Fruit fly (Drosophila melanogaster): ENCODE data around the gene alpha-Est10.

The alpha-Est10 gene

DNA sequence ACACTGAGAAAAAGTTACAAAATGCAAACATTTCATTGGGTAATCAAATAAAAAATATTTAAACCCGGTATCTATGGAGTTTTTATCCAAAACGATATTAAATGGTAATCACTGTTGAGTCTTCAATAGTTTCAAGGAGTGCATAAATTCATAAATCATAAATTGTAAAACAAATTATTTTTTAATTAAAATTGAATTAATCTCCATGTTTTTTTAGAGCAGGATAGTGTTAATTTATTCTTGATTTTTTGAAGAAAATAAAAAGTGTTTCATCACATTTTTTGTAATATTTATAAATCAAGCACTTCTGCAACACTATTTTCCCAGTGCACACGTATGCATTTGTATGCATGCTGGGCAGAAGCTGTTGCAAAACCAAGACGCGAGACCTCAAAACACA lies 2.8 kb downstream of the alpha-Est10 start (continued):
- TF ChIP-seq lab (GFP tag; optimal IDR thresholded peaks at IDR 0.05) = peak; percentile 4
- peak; percentile 70 for TF ChIP-seq az2 (GFP tag; optimal IDR thresholded peaks at IDR 0.05)
- TF ChIP-seq CG14860 (GFP tag; IDR thresholded peaks at IDR 0.05; ENCODE audit: partially characterized antibody) = no peak
- TF ChIP-seq CG8290 (GFP tag; optimal IDR thresholded peaks at IDR 0.05) = no peak
- TF ChIP-seq CG8290 (tag; optimal IDR thresholded peaks at IDR 0.05) = no peak
- TF ChIP-seq Ptx1 (GFP tag; IDR thresholded peaks at IDR 0.05) = peak; percentile 66
- no peak for TF ChIP-seq kay (GFP tag; optimal IDR thresholded peaks at IDR 0.05)
- peak; percentile 44 for TF ChIP-seq row (GFP tag; IDR thresholded peaks at IDR 0.05)
- TF ChIP-seq zfh1 (GFP tag; IDR thresholded peaks at IDR 0.05) = no peak
- peak; percentile 31 for TF ChIP-seq Chrac-16 (GFP tag; optimal IDR thresholded peaks at IDR 0.05)
- TF ChIP-seq CG8388 (GFP tag; optimal IDR thresholded peaks at IDR 0.05) = peak; percentile 66
- peak; percentile 36; the same call in 1 of the 2 replicates for TF ChIP-seq lmd (GFP tag; IDR thresholded peaks at IDR 0.05)
- no peak for TF ChIP-seq btn (GFP tag; optimal IDR thresholded peaks at IDR 0.05)
- no peak for TF ChIP-seq unc-4 (GFP tag; IDR thresholded peaks at IDR 0.05; ENCODE audit: partially characterized antibody)
- no peak for TF ChIP-seq trh (GFP tag; optimal IDR thresholded peaks at IDR 0.05)
- peak; percentile 56 for TF ChIP-seq PHDP (tag; optimal IDR thresholded peaks at IDR 0.05)
- TF ChIP-seq H2.0 (GFP tag; IDR thresholded peaks at IDR 0.05) = peak; percentile 24; the same call in 1 of the 2 replicates
- TF ChIP-seq CG10274 (GFP tag; optimal IDR thresholded peaks at IDR 0.05) = no peak
- peak; percentile 41; the same call in 1 of the 2 replicates for TF ChIP-seq HLH3B (GFP tag; IDR thresholded peaks at IDR 0.05)
- TF ChIP-seq YL-1 (GFP tag; optimal IDR thresholded peaks at IDR 0.05) = no peak
- peak; percentile 47 for TF ChIP-seq Six4 (GFP tag; optimal IDR thresholded peaks at IDR 0.05)
- no peak for TF ChIP-seq CG18011 (GFP tag; optimal IDR thresholded peaks at IDR 0.05)
- TF ChIP-seq dati (GFP tag; IDR thresholded peaks at IDR 0.05) = no peak
- TF ChIP-seq B-H2 (GFP tag; optimal IDR thresholded peaks at IDR 0.05) = no peak
- TF ChIP-seq ap (GFP tag; IDR thresholded peaks at IDR 0.05) = no peak
- TF ChIP-seq CG17328 (GFP tag; IDR thresholded peaks at IDR 0.05) = peak; percentile 19; the same call in 1 of the 2 replicates
- TF ChIP-seq Rfx (GFP tag; IDR thresholded peaks at IDR 0.05) = peak; percentile 17; the same call in 1 of the 2 replicates
- no peak for TF ChIP-seq Atf3 (GFP tag; optimal IDR thresholded peaks at IDR 0.05)
- no peak for TF ChIP-seq CkIIα-i1 (GFP tag; IDR thresholded peaks at IDR 0.05)
- no peak for TF ChIP-seq abd-A (tag; optimal IDR thresholded peaks at IDR 0.05)
- TF ChIP-seq CG12071 (GFP tag; optimal IDR thresholded peaks at IDR 0.05) = no peak
- peak; percentile 21 for TF ChIP-seq CG18619 (GFP tag; optimal IDR thresholded peaks at IDR 0.05)
- no peak for TF ChIP-seq stwl (tag; optimal IDR thresholded peaks at IDR 0.05)
- peak; percentile 43 for TF ChIP-seq HHEX (GFP tag; optimal IDR thresholded peaks at IDR 0.05)
- no peak for TF ChIP-seq CG14667 (GFP tag; IDR thresholded peaks at IDR 0.05)
- peak; percentile 62 for TF ChIP-seq CG4820 (GFP tag; optimal IDR thresholded peaks at IDR 0.05)
- TF ChIP-seq ind (GFP tag; optimal IDR thresholded peaks at IDR 0.05) = peak; percentile 50
- peak; percentile 65 for TF ChIP-seq unpg (GFP tag; optimal IDR thresholded peaks at IDR 0.05)
- TF ChIP-seq CG18476 (GFP tag; optimal IDR thresholded peaks at IDR 0.05) = peak; percentile 5
- TF ChIP-seq Pdp1 (GFP tag; optimal IDR thresholded peaks at IDR 0.05) = no peak
- TF ChIP-seq Max (GFP tag; optimal IDR thresholded peaks at IDR 0.05) = peak; percentile 5
- no peak for TF ChIP-seq Awh (GFP tag; IDR thresholded peaks at IDR 0.05)
- peak; percentile 9 for TF ChIP-seq CG10147 (GFP tag; optimal IDR thresholded peaks at IDR 0.05)
- peak; percentile 50 for TF ChIP-seq bcd (GFP tag; optimal IDR thresholded peaks at IDR 0.05)
- TF ChIP-seq Usf (GFP tag; optimal IDR thresholded peaks at IDR 0.05) = no peak
- no peak for TF ChIP-seq pum (GFP tag; optimal IDR thresholded peaks at IDR 0.05)
- TF ChIP-seq CG10959 (GFP tag; IDR thresholded peaks at IDR 0.05) = no peak
- peak; percentile 81 for TF ChIP-seq CG13424 (tag; optimal IDR thresholded peaks at IDR 0.05)
- TF ChIP-seq CG6765 (GFP tag; optimal IDR thresholded peaks at IDR 0.05) = no peak
- TF ChIP-seq CG10654 (GFP tag; optimal IDR thresholded peaks at IDR 0.05) = peak; percentile 43
- peak; percentile 45 for TF ChIP-seq sisA (GFP tag; IDR thresholded peaks at IDR 0.05)
- TF ChIP-seq CG13624 (GFP tag; optimal IDR thresholded peaks at IDR 0.05) = no peak
